Fruit fly (Drosophila melanogaster) whole organism, embryonic: ENCODE measurements around the gene robl62A.

Experiments
- Abd-B ChIP-seq: fragments of 200-800 bp; sonication (Bioruptor generic); optimal IDR thresholded peaks from 2 replicates; lab custom pipeline; 2018; ENCODE audit warnings: missing biosample characterization, mild to moderate bottlenecking, missing genetic modification characterization, moderate library complexity
- Adf1 ChIP-seq: fragments of 200-800 bp; sonication (Bioruptor generic); IDR thresholded peaks from 2 replicates; pipeline ENCODE4 v1.3.6; 2022; ENCODE audit warnings: missing biosample characterization, missing genetic modification characterization
- Atf-2 ChIP-seq: fragments of 200-800 bp; sonication (Bioruptor generic); optimal IDR thresholded peaks from 2 replicates; lab custom pipeline; 2016; ENCODE audit warnings: missing biosample characterization, missing genetic modification characterization
- Awh ChIP-seq: fragments of 200-800 bp; sonication (Bioruptor generic); IDR thresholded peaks from 2 replicates; pipeline ENCODE4, ENCODE4 v1.3.6; 2022; ENCODE audit warnings: missing biosample characterization, missing genetic modification characterization
- Bdp1 ChIP-seq: fragments of 200-800 bp; sonication (Bioruptor generic); optimal IDR thresholded peaks from 3 replicates; lab custom pipeline; 2016; ENCODE audit warnings: missing biosample characterization, missing genetic modification characterization
- CG10959 ChIP-seq: fragments of 200-800 bp; sonication (Bioruptor generic); IDR thresholded peaks from 2 replicates; pipeline ENCODE4 v1.3.6; 2022; ENCODE audit warnings: missing biosample characterization, missing genetic modification characterization
- CG13624 ChIP-seq: fragments of 200-800 bp; sonication (Bioruptor generic); optimal IDR thresholded peaks from 2 replicates; lab custom pipeline; 2016; ENCODE audit warnings: missing biosample characterization, missing genetic modification characterization
- CG14014 ChIP-seq: fragments of 200-800 bp; sonication (Bioruptor generic); IDR thresholded peaks from 2 replicates; pipeline ENCODE4 v1.3.6; 2022; ENCODE audit warnings: missing biosample characterization, missing genetic modification characterization
- CG14710 ChIP-seq: fragments of 200-800 bp; sonication (Bioruptor generic); optimal IDR thresholded peaks from 3 replicates; lab custom pipeline; 2019; ENCODE audit warnings: missing biosample characterization, mild to moderate bottlenecking, missing genetic modification characterization, moderate library complexity
- CG15479 ChIP-seq: fragments of 200-800 bp; sonication (Bioruptor generic); optimal IDR thresholded peaks from 3 replicates; lab custom pipeline; 2019; ENCODE audit warnings: missing biosample characterization, mild to moderate bottlenecking, missing genetic modification characterization, moderate library complexity
- CG1832 ChIP-seq: fragments of 200-800 bp; sonication (Bioruptor generic); optimal IDR thresholded peaks from 2 replicates; lab custom pipeline; 2017; ENCODE audit warnings: missing biosample characterization, mild to moderate bottlenecking, missing genetic modification characterization, inconsistent platforms
- CG2116 ChIP-seq: fragments of 200-800 bp; sonication (Bioruptor generic); optimal IDR thresholded peaks from 3 replicates; lab custom pipeline; 2018; ENCODE audit warnings: missing biosample characterization, mild to moderate bottlenecking, missing genetic modification characterization
- CG30020 ChIP-seq: fragments of 200-800 bp; optimal IDR thresholded peaks from 2 replicates; lab custom pipeline; 2019; ENCODE audit warnings: missing biosample characterization, mild to moderate bottlenecking, missing genetic modification characterization, moderate library complexity
- CG34376 ChIP-seq: fragments of 200-800 bp; sonication (Bioruptor generic); optimal IDR thresholded peaks from 2 replicates; lab custom pipeline; 2018; ENCODE audit warnings: missing biosample characterization, mild to moderate bottlenecking, missing genetic modification characterization
- CG4617 ChIP-seq: fragments of 200-800 bp; sonication (Bioruptor generic); optimal IDR thresholded peaks from 3 replicates; lab custom pipeline; 2016; ENCODE audit warnings: missing biosample characterization, missing genetic modification characterization, borderline replicate concordance
- CG7556 ChIP-seq: fragments of 200-800 bp; sonication (Bioruptor generic); optimal IDR thresholded peaks from 2 replicates; lab custom pipeline; 2017; ENCODE audit warnings: missing biosample characterization, mild to moderate bottlenecking, missing genetic modification characterization
- CG7963 ChIP-seq: fragments of 200-800 bp; sonication (Bioruptor generic); IDR thresholded peaks from 3 replicates; pipeline ENCODE4 v1.3.6; 2022; ENCODE audit warnings: missing biosample characterization, missing genetic modification characterization; ENCODE audit not compliant: partially characterized antibody
- CG8359 ChIP-seq: fragments of 200-800 bp; sonication (Bioruptor generic); optimal IDR thresholded peaks from 2 replicates; lab custom pipeline; 2017; ENCODE audit warnings: missing biosample characterization, mild to moderate bottlenecking, missing genetic modification characterization, borderline replicate concordance
- CG8388 ChIP-seq: fragments of 200-800 bp; sonication (Bioruptor generic); optimal IDR thresholded peaks from 2 replicates; lab custom pipeline; 2019; ENCODE audit warnings: missing biosample characterization, mild to moderate bottlenecking, missing genetic modification characterization, moderate library complexity
- CG8478 ChIP-seq: fragments of >200 bp; optimal IDR thresholded peaks from 2 replicates; lab custom pipeline; 2018
- CG9797 ChIP-seq: fragments of 200-800 bp; sonication (Bioruptor generic); optimal IDR thresholded peaks from 3 replicates; lab custom pipeline; 2018; ENCODE audit warnings: missing biosample characterization, mild to moderate bottlenecking, missing genetic modification characterization
- Chrac-16 ChIP-seq: fragments of 200-800 bp; sonication (Bioruptor generic); optimal IDR thresholded peaks from 3 replicates; lab custom pipeline; 2016; ENCODE audit warnings: missing biosample characterization, missing genetic modification characterization
- CrebB ChIP-seq: fragments of 200-800 bp; sonication (Bioruptor generic); optimal IDR thresholded peaks from 3 replicates; lab custom pipeline; 2018; ENCODE audit warnings: missing biosample characterization, mild to moderate bottlenecking, missing genetic modification characterization
- Doc3 ChIP-seq: fragments of 200-800 bp; sonication (Bioruptor generic); IDR thresholded peaks from 3 replicates; pipeline ENCODE4 v1.3.6; 2022; ENCODE audit warnings: missing biosample characterization, missing genetic modification characterization; ENCODE audit not compliant: partially characterized antibody
- E2f2 ChIP-seq: fragments of 200-800 bp; sonication (Bioruptor generic); IDR thresholded peaks from 2 replicates; pipeline ENCODE4 v1.3.6; 2022; ENCODE audit warnings: missing biosample characterization, missing genetic modification characterization
- Hmr ChIP-seq: fragments of 200-800 bp; sonication (Bioruptor generic); optimal IDR thresholded peaks from 3 replicates; lab custom pipeline; 2017; ENCODE audit warnings: mild to moderate bottlenecking, missing biosample characterization, missing genetic modification reagents, missing genetic modification characterization
- Hmx ChIP-seq: fragments of 200-800 bp; sonication (Bioruptor generic); optimal IDR thresholded peaks from 2 replicates; lab custom pipeline; 2016; ENCODE audit warnings: missing biosample characterization, missing genetic modification characterization
- Hr51 ChIP-seq, 2 experiments: fragments of 200-800 bp; sonication (Bioruptor generic); optimal IDR thresholded peaks; 2 replicates in 1 of 2; 3 replicates in 1 of 2; lab custom pipeline; 2016 to 2018; ENCODE audit warnings: missing biosample characterization in 2 of 2, missing genetic modification characterization in 2 of 2, mild to moderate bottlenecking in 1 of 2, moderate library complexity in 1 of 2
- MBD-R2 ChIP-seq: fragments of 200-800 bp; sonication (Bioruptor generic); IDR thresholded peaks from 2 replicates; pipeline ENCODE4 v1.3.6; 2022; ENCODE audit warnings: missing biosample characterization, missing genetic modification characterization
- Nf-YB ChIP-seq: fragments of 200-800 bp; sonication (Bioruptor generic); optimal IDR thresholded peaks from 3 replicates; lab custom pipeline; 2019; ENCODE audit warnings: missing biosample characterization, mild to moderate bottlenecking, missing genetic modification characterization, moderate library complexity
- NfI ChIP-seq: fragments of 200-800 bp; sonication (Bioruptor generic); optimal IDR thresholded peaks from 3 replicates; lab custom pipeline; 2018; ENCODE audit warnings: missing biosample characterization, mild to moderate bottlenecking, missing genetic modification characterization, moderate library complexity
- ara ChIP-seq: fragments of 200-800 bp; sonication (Bioruptor generic); IDR thresholded peaks from 2 replicates; pipeline ENCODE4 v1.3.6; 2022; ENCODE audit warnings: missing biosample characterization, missing genetic modification characterization
- chif ChIP-seq, 2 experiments: fragments of 200-800 bp; sonication (Bioruptor generic); optimal IDR thresholded peaks; 3 replicates each; lab custom pipeline; 2016; ENCODE audit warnings: missing biosample characterization in 2 of 2, missing genetic modification characterization in 2 of 2
- dm ChIP-seq: fragments of 200-800 bp; sonication (Bioruptor generic); optimal IDR thresholded peaks from 3 replicates; lab custom pipeline; 2016; ENCODE audit warnings: missing biosample characterization, missing genetic modification characterization
- dmrt11E ChIP-seq: fragments of 200-800 bp; sonication (Bioruptor generic); optimal IDR thresholded peaks from 3 replicates; lab custom pipeline; 2018; ENCODE audit warnings: missing biosample characterization, mild to moderate bottlenecking, missing genetic modification characterization, moderate library complexity
- fd102C ChIP-seq: fragments of 200-800 bp; sonication (Bioruptor generic); optimal IDR thresholded peaks from 2 replicates; lab custom pipeline; 2018; ENCODE audit warnings: missing biosample characterization, mild to moderate bottlenecking, missing genetic modification characterization, moderate library complexity
- gce ChIP-seq: fragments of 200-800 bp; sonication (Bioruptor generic); IDR thresholded peaks from 3 replicates; pipeline ENCODE4 v1.3.6; 2022; ENCODE audit warnings: missing biosample characterization, missing genetic modification characterization
- jigr1 ChIP-seq: fragments of 200-800 bp; sonication (Bioruptor generic); IDR thresholded peaks from 3 replicates; pipeline ENCODE4 v1.3.6; 2022; ENCODE audit warnings: missing biosample characterization, missing genetic modification characterization
- ken ChIP-seq: fragments of 200-800 bp; sonication (Bioruptor generic); IDR thresholded peaks from 3 replicates; pipeline ENCODE4 v1.3.6; 2022; ENCODE audit warnings: missing biosample characterization, missing genetic modification characterization
- nerfin-2 ChIP-seq: fragments of 200-800 bp; sonication (Bioruptor generic); IDR thresholded peaks from 2 replicates; pipeline ENCODE4 v1.3.6; 2022; ENCODE audit warnings: missing biosample characterization, missing genetic modification characterization; ENCODE audit not compliant: partially characterized antibody
- prd ChIP-seq, 3 experiments: fragments of >200 bp in 2 of 3; fragments of 200-800 bp in 1 of 3; sonication (Bioruptor generic) in 1 of 3; optimal IDR thresholded peaks in 2 of 3; IDR thresholded peaks in 1 of 3; 2 replicates in 2 of 3; 3 replicates in 1 of 3; pipeline versions ENCODE4 v1.3.6 to Lab custom; 2017 to 2022; ENCODE audit warnings: missing biosample characterization in 1 of 3, missing genetic modification characterization in 1 of 3
- so ChIP-seq: fragments of 200-800 bp; sonication (Bioruptor generic); IDR thresholded peaks from 3 replicates; pipeline ENCODE4 v1.3.6; 2022; ENCODE audit warnings: missing biosample characterization, missing genetic modification characterization
- tgo ChIP-seq: fragments of 200-800 bp; sonication (Bioruptor generic); IDR thresholded peaks from 3 replicates; pipeline ENCODE4 v1.3.6; 2022; ENCODE audit warnings: missing biosample characterization, missing genetic modification characterization
- tll ChIP-seq, 2 experiments: fragments of 200-800 bp in 1 of 2; fragments of >200 bp in 1 of 2; sonication (Bioruptor generic) in 1 of 2; optimal IDR thresholded peaks; 2 replicates each; lab custom pipeline; 2017 to 2019; ENCODE audit warnings: missing biosample characterization in 2 of 2, missing genetic modification characterization in 2 of 2, mild to moderate bottlenecking in 1 of 2, moderate library complexity in 1 of 2
- tx ChIP-seq: fragments of 200-800 bp; sonication (Bioruptor generic); optimal IDR thresholded peaks from 2 replicates; lab custom pipeline; 2016; ENCODE audit warnings: missing biosample characterization, missing genetic modification characterization
- vfl ChIP-seq: fragments of 200-800 bp; sonication (Bioruptor generic); optimal IDR thresholded peaks from 2 replicates; lab custom pipeline; 2016; ENCODE audit warnings: missing biosample characterization, missing genetic modification characterization
- wdn ChIP-seq: fragments of 200-800 bp; sonication (Bioruptor generic); IDR thresholded peaks from 2 replicates; pipeline ENCODE4 v1.3.6; 2022; ENCODE audit warnings: missing biosample characterization, missing genetic modification characterization
- wek ChIP-seq: fragments of 200-800 bp; sonication (Bioruptor generic); optimal IDR thresholded peaks from 3 replicates; lab custom pipeline; 2018; ENCODE audit warnings: missing biosample characterization, mild to moderate bottlenecking, missing genetic modification characterization, moderate library complexity
- yki ChIP-seq: fragments of >200 bp; optimal IDR thresholded peaks from 3 replicates; lab custom pipeline; 2018

The robl62A gene

DNA sequence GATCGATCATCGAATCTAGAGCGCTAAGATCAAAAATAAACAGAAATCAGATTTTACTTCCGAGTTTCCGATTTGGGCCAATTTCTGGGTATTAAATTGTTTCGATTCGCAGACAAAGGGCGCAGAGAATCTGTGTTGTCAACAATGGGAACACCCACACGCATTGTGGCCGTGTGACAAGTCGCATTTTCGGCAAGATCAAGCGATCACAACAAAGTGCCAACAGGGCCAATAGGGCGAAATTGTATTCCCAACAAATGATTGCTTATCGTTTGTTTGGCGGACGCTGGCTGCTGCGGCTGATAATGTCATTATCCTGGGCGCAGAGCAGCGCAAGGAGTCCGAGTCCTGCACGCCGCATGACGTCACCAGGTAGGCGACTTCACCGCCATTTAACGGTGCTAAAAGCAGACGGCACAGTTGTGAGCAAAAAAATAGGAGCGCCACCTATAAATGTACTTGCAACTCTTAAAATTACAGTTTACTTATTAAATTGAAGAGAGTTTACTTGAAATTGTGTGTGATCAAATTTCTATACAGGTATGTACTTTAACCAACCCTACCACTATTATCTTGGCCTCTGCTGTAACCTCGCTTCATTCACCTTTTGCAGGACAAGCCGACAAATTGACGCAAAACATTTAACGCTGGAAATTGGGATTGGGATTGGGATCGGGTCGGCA is 1.7 kb downstream of the robl62A start (continued):
- TF ChIP-seq Doc3 (GFP tag; lab: Robert Waterston, UW) (no peak), CG13624 (GFP tag; lab: Kevin White, UChicago) (no peak), Abd-B (GFP tag; lab: Kevin White, UChicago) (peak; percentile 55), wek (GFP tag; lab: Kevin White, UChicago) (no peak), Nf-YB (peak; percentile 28), CrebB (tag; lab: Kevin White, UChicago) (no peak), dmrt11E (tag; lab: Kevin White, UChicago) (peak; percentile 90), CG14014 (GFP tag; lab: Robert Waterston, UW) (peak; percentile 46), CG7963 (GFP tag; lab: Robert Waterston, UW) (no peak), tx (GFP tag; lab: Kevin White, UChicago) (peak; percentile 26), dm (peak; percentile 19), E2f2 (GFP tag; lab: Robert Waterston, UW) (peak; percentile 23; the same call in 1 of the 2 replicates), gce (GFP tag; lab: Robert Waterston, UW) (peak; percentile 57; the same call in 1 of the 3 replicates), CG2116 (GFP tag; lab: Kevin White, UChicago) (peak; percentile 28), wdn (no peak), CG8388 (peak; percentile 46), vfl (GFP tag; lab: Kevin White, UChicago) (no peak), tgo (GFP tag; lab: Robert Waterston, UW) (peak; percentile 59), CG15479 (GFP tag; lab: Kevin White, UChicago) (peak; percentile 95), CG14710 (peak; percentile 64), ara (peak; percentile 92), jigr1 (GFP tag; lab: Robert Waterston, UW) (no peak), so (GFP tag; lab: Robert Waterston, UW) (no peak), CG4617 (GFP tag; lab: Kevin White, UChicago) (peak; percentile 33), CG34376 (GFP tag; lab: Kevin White, UChicago) (no peak), CG7556 (peak; percentile 52), chif (GFP tag; optimal IDR thresholded peaks at IDR 0.05; lab: Kevin White, UChicago) (peak; percentile 54 to 88), fd102C (GFP tag; lab: Kevin White, UChicago) (peak; percentile 97), Awh (GFP tag; lab: Robert Waterston, UW) (no peak), CG8359 (peak; percentile 37), Adf1 (no peak), CG8478 (lab: Kevin White, UChicago) (no peak), NfI (GFP tag; lab: Kevin White, UChicago) (peak; percentile 7), prd (optimal IDR thresholded peaks at IDR 0.05; lab: Kevin White, UChicago) (no peak), prd (GFP tag; IDR thresholded peaks at IDR 0.05; lab: Robert Waterston, UW) (peak; percentile 98), Hmx (GFP tag; lab: Kevin White, UChicago) (no peak), tll (GFP tag; optimal IDR thresholded peaks at IDR 0.05; lab: Kevin White, UChicago) (peak in 1 of 2 experiments; percentile 88), CG9797 (GFP tag; lab: Kevin White, UChicago) (no peak), yki (lab: Kevin White, UChicago) (peak; percentile 67), CG1832 (no peak), nerfin-2 (GFP tag; lab: Robert Waterston, UW) (no peak), CG30020 (tag; lab: Kevin White, UChicago) (no peak), ken (GFP tag; lab: Robert Waterston, UW) (peak; percentile 60; the same call in 1 of the 3 replicates), Chrac-16 (GFP tag; lab: Kevin White, UChicago) (peak; percentile 88), MBD-R2 (no peak), Hr51 (GFP tag; optimal IDR thresholded peaks at IDR 0.05; lab: Kevin White, UChicago) (peak; percentile 34 to 65), CG10959 (GFP tag; lab: Robert Waterston, UW) (peak; percentile 94), Atf-2 (GFP tag; lab: Kevin White, UChicago) (peak; percentile 53), Hmr (GFP tag; lab: Kevin White, UChicago) (no peak), Bdp1 (peak; percentile 63)
